Fruit fly (Drosophila melanogaster) whole organism, embryonic: Measurements from ENCODE around the gene AspRS-m.

Source experiments
- Antp ChIP-seq: fragments of 200-800 bp; sonication (Bioruptor generic); optimal IDR thresholded peaks from 3 replicates; lab custom pipeline; 2016; ENCODE audit warnings: missing biosample characterization, missing genetic modification characterization
- Atf-2 ChIP-seq: fragments of 200-800 bp; sonication (Bioruptor generic); optimal IDR thresholded peaks from 2 replicates; lab custom pipeline; 2016; ENCODE audit warnings: missing biosample characterization, missing genetic modification characterization
- B-H2 ChIP-seq: fragments of 200-800 bp; sonication (Bioruptor generic); optimal IDR thresholded peaks from 2 replicates; lab custom pipeline; 2018; ENCODE audit warnings: missing biosample characterization, mild to moderate bottlenecking, missing genetic modification characterization
- CG10209 ChIP-seq: fragments of 200-800 bp; sonication (Bioruptor generic); optimal IDR thresholded peaks from 3 replicates; lab custom pipeline; 2017; ENCODE audit warnings: missing biosample characterization, mild to moderate bottlenecking, missing genetic modification characterization, missing genetic modification reagents
- CG10274 ChIP-seq: fragments of 200-800 bp; sonication (Bioruptor generic); optimal IDR thresholded peaks from 3 replicates; lab custom pipeline; 2017; ENCODE audit warnings: missing biosample characterization, mild to moderate bottlenecking, missing genetic modification characterization
- CG11093 ChIP-seq: fragments of 200-800 bp; sonication (Bioruptor generic); IDR thresholded peaks from 3 replicates; pipeline ENCODE4 v1.3.6; 2022; ENCODE audit warnings: missing biosample characterization, missing genetic modification characterization
- CG11696 ChIP-seq: fragments of 200-800 bp; sonication (Bioruptor generic); IDR thresholded peaks from 2 replicates; pipeline ENCODE4 v1.3.6; 2022; ENCODE audit warnings: missing biosample characterization, missing genetic modification characterization
- CG12744 ChIP-seq: fragments of 200-800 bp; sonication (Bioruptor generic); optimal IDR thresholded peaks from 2 replicates; lab custom pipeline; 2016; ENCODE audit warnings: missing biosample characterization, missing genetic modification characterization
- CG13287 ChIP-seq: fragments of 200-800 bp; sonication (Bioruptor generic); IDR thresholded peaks from 2 replicates; pipeline ENCODE4 v1.3.6; 2022; ENCODE audit warnings: missing biosample characterization, missing genetic modification characterization; ENCODE audit not compliant: partially characterized antibody
- CG17568 ChIP-seq: fragments of 200-800 bp; sonication (Bioruptor generic); optimal IDR thresholded peaks from 2 replicates; lab custom pipeline; 2018; ENCODE audit warnings: missing biosample characterization, mild to moderate bottlenecking, missing genetic modification characterization, moderate library complexity
- CG2199 ChIP-seq: fragments of 200-800 bp; sonication (Bioruptor generic); IDR thresholded peaks from 3 replicates; pipeline ENCODE4 v1.3.6; 2022; ENCODE audit warnings: missing biosample characterization, missing genetic modification characterization
- CG3407 ChIP-seq: fragments of 200-800 bp; sonication (Bioruptor generic); optimal IDR thresholded peaks from 2 replicates; lab custom pipeline; 2018; ENCODE audit warnings: missing biosample characterization, mild to moderate bottlenecking, missing genetic modification characterization
- CG4282 ChIP-seq: fragments of 200-800 bp; sonication (Bioruptor generic); optimal IDR thresholded peaks from 2 replicates; lab custom pipeline; 2016; ENCODE audit warnings: missing biosample characterization, missing genetic modification characterization
- CG8290 ChIP-seq, 3 experiments: fragments of 200-800 bp; sonication (Bioruptor generic); optimal IDR thresholded peaks; 2 replicates each; lab custom pipeline; 2016 to 2019; ENCODE audit warnings: missing biosample characterization in 3 of 3, missing genetic modification characterization in 3 of 3, mild to moderate bottlenecking in 2 of 3, moderate library complexity in 1 of 3
- CTCF ChIP-seq: fragments of 200-800 bp; sonication (Bioruptor generic); optimal IDR thresholded peaks from 2 replicates; lab custom pipeline; 2017; ENCODE audit warnings: missing biosample characterization, mild to moderate bottlenecking, missing genetic modification characterization, moderate library complexity
- Drgx ChIP-seq: fragments of 200-800 bp; sonication (Bioruptor generic); IDR thresholded peaks from 2 replicates; pipeline ENCODE4 v1.3.6; 2022; ENCODE audit warnings: missing biosample characterization, missing genetic modification characterization
- E2f2 ChIP-seq: fragments of 200-800 bp; sonication (Bioruptor generic); IDR thresholded peaks from 2 replicates; pipeline ENCODE4 v1.3.6; 2022; ENCODE audit warnings: missing biosample characterization, missing genetic modification characterization
- HLH3B ChIP-seq: fragments of 200-800 bp; sonication (Bioruptor generic); IDR thresholded peaks from 2 replicates; pipeline ENCODE4 v1.3.6; 2022; ENCODE audit warnings: missing biosample characterization, missing genetic modification characterization
- Hey ChIP-seq: fragments of 200-800 bp; sonication (Bioruptor generic); optimal IDR thresholded peaks from 3 replicates; lab custom pipeline; 2018; ENCODE audit warnings: missing biosample characterization, mild to moderate bottlenecking, missing genetic modification characterization
- Med ChIP-seq: fragments of 200-800 bp; sonication (Bioruptor generic); peaks from one replicate; lab custom pipeline; 2016; ENCODE audit warnings: missing biosample characterization, missing genetic modification characterization, mild to moderate bottlenecking, inconsistent platforms, moderate library complexity
- Trl ChIP-seq, 3 experiments: fragments of >200 bp in 2 of 3; fragments of 200-800 bp in 1 of 3; sonication (Bioruptor generic) in 1 of 3; optimal IDR thresholded peaks; 2 replicates in 1 of 3; 3 replicates in 2 of 3; lab custom pipeline; 2016 to 2017; ENCODE audit warnings: missing biosample characterization in 1 of 3, missing genetic modification characterization in 1 of 3
- Vsx1 ChIP-seq: fragments of 200-800 bp; sonication (Bioruptor generic); optimal IDR thresholded peaks from 2 replicates; lab custom pipeline; 2017; ENCODE audit warnings: missing biosample characterization, mild to moderate bottlenecking, missing genetic modification characterization, missing genetic modification reagents
- ash1 ChIP-seq: fragments of 200-800 bp; sonication (Bioruptor generic); optimal IDR thresholded peaks from 2 replicates; lab custom pipeline; 2018; ENCODE audit warnings: missing biosample characterization, mild to moderate bottlenecking, missing genetic modification characterization
- bsh ChIP-seq, 2 experiments: fragments of 200-800 bp; sonication (Bioruptor generic); optimal IDR thresholded peaks; 2 replicates each; lab custom pipeline; 2017 to 2018; ENCODE audit warnings: mild to moderate bottlenecking in 2 of 2, missing biosample characterization in 2 of 2, missing genetic modification characterization in 2 of 2, moderate library complexity in 1 of 2
- cas ChIP-seq: fragments of 200-800 bp; sonication (Bioruptor generic); IDR thresholded peaks from 2 replicates; pipeline ENCODE4 v1.3.6; 2022; ENCODE audit warnings: missing biosample characterization, missing genetic modification characterization
- ci ChIP-seq: fragments of 200-800 bp; sonication (Bioruptor generic); IDR thresholded peaks from 3 replicates; pipeline ENCODE4 v1.3.6; 2022; ENCODE audit warnings: missing biosample characterization, missing genetic modification characterization
- dmrt99B ChIP-seq: fragments of 200-800 bp; sonication (Bioruptor generic); optimal IDR thresholded peaks from 2 replicates; lab custom pipeline; 2018; ENCODE audit warnings: missing biosample characterization, mild to moderate bottlenecking, missing genetic modification characterization, moderate library complexity
- en ChIP-seq: fragments of 200-800 bp; sonication (Bioruptor generic); optimal IDR thresholded peaks from 2 replicates; lab custom pipeline; 2016; ENCODE audit warnings: missing biosample characterization, missing genetic modification characterization
- exex ChIP-seq: fragments of 200-800 bp; sonication (Bioruptor generic); optimal IDR thresholded peaks from 4 replicates; lab custom pipeline; 2018; ENCODE audit warnings: missing biosample characterization, mild to moderate bottlenecking, missing genetic modification characterization, moderate library complexity
- fu2 ChIP-seq: fragments of 200-800 bp; sonication (Bioruptor generic); optimal IDR thresholded peaks from 2 replicates; lab custom pipeline; 2016; ENCODE audit warnings: missing biosample characterization, missing genetic modification characterization
- lab ChIP-seq: fragments of 200-800 bp; sonication (Bioruptor generic); optimal IDR thresholded peaks from 3 replicates; lab custom pipeline; 2017; ENCODE audit warnings: missing biosample characterization, missing genetic modification characterization, mild to moderate bottlenecking, moderate library complexity, missing genetic modification reagents
- mirr ChIP-seq: fragments of 200-800 bp; sonication (Bioruptor generic); optimal IDR thresholded peaks from 3 replicates; lab custom pipeline; 2018; ENCODE audit warnings: missing biosample characterization, mild to moderate bottlenecking, missing genetic modification characterization
- sd ChIP-seq: fragments of 200-800 bp; sonication (Bioruptor generic); optimal IDR thresholded peaks from 3 replicates; lab custom pipeline; 2018; ENCODE audit warnings: missing biosample characterization, mild to moderate bottlenecking, missing genetic modification characterization, moderate library complexity
- slbo ChIP-seq: fragments of 200-800 bp; sonication (Bioruptor generic); IDR thresholded peaks from 2 replicates; pipeline ENCODE4 v1.3.6; 2022; ENCODE audit warnings: missing biosample characterization, missing genetic modification characterization
- sob ChIP-seq: fragments of 200-800 bp; sonication (Bioruptor generic); IDR thresholded peaks from 2 replicates; pipeline ENCODE4 v1.3.6; 2022; ENCODE audit warnings: missing biosample characterization, missing genetic modification characterization
- tgo ChIP-seq: fragments of 200-800 bp; sonication (Bioruptor generic); IDR thresholded peaks from 3 replicates; pipeline ENCODE4 v1.3.6; 2022; ENCODE audit warnings: missing biosample characterization, missing genetic modification characterization
- tll ChIP-seq, 2 experiments: fragments of 200-800 bp in 1 of 2; fragments of >200 bp in 1 of 2; sonication (Bioruptor generic) in 1 of 2; optimal IDR thresholded peaks; 2 replicates each; lab custom pipeline; 2017 to 2019; ENCODE audit warnings: missing biosample characterization in 2 of 2, missing genetic modification characterization in 2 of 2, mild to moderate bottlenecking in 1 of 2, moderate library complexity in 1 of 2
- vvl ChIP-seq: fragments of 200-800 bp; sonication (Bioruptor generic); IDR thresholded peaks from 2 replicates; pipeline ENCODE4 v1.3.6; 2022; ENCODE audit warnings: missing biosample characterization, missing genetic modification characterization
- z ChIP-seq: fragments of 200-800 bp; sonication (Bioruptor generic); IDR thresholded peaks from 3 replicates; pipeline ENCODE4 v1.3.6; 2022; ENCODE audit warnings: missing biosample characterization, missing genetic modification characterization
- zen ChIP-seq: fragments of 200-800 bp; sonication (Bioruptor generic); optimal IDR thresholded peaks from 3 replicates; lab custom pipeline; 2018; ENCODE audit warnings: missing biosample characterization, mild to moderate bottlenecking, missing genetic modification characterization, moderate library complexity

Gene AspRS-m

DNA sequence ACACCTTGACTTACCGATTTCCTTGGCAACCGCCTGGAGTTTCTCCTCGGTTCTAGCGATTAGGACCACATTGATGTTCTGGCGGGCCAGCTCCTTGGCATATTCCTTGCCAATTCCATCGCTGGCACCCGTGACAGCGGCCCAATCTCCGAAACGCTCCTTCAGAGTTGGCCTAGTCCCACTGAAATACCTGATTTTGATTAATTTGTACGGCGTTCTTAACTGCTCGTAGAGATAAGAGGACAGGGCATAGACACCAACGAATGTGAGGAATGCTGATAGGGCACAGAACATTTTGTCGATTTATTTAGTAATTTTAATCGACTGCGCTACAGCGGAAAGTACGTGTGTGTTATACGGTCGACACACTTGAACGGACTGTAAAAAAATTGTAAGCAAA is 34.2 kb downstream of the AspRS-m start, which contains the start of gene CG6012 (continued):
- TF ChIP-seq sd (tag; lab: Kevin White, UChicago): peak; percentile 89
- no peak for TF ChIP-seq Drgx (GFP tag; lab: Robert Waterston, UW)
- TF ChIP-seq fu2 (GFP tag; lab: Kevin White, UChicago): no peak
- TF ChIP-seq Trl (optimal IDR thresholded peaks at IDR 0.05; lab: Kevin White, UChicago): no peak
- TF ChIP-seq Trl (GFP tag; optimal IDR thresholded peaks at IDR 0.05; lab: Kevin White, UChicago): no peak
- TF ChIP-seq Antp (GFP tag; lab: Kevin White, UChicago): no peak
- TF ChIP-seq bsh (GFP tag; optimal IDR thresholded peaks at IDR 0.05; lab: Kevin White, UChicago): no peak
- no peak for TF ChIP-seq Atf-2
- TF ChIP-seq B-H2: no peak
- no peak for TF ChIP-seq sob (GFP tag; lab: Robert Waterston, UW)
- peak; percentile 58 for TF ChIP-seq Med
- TF ChIP-seq CG3407 (GFP tag; lab: Kevin White, UChicago): no peak
- no peak for TF ChIP-seq CG11093
- no peak for TF ChIP-seq ash1 (GFP tag; lab: Kevin White, UChicago)
- TF ChIP-seq E2f2 (GFP tag; lab: Robert Waterston, UW): no peak
- TF ChIP-seq HLH3B (GFP tag; lab: Robert Waterston, UW): no peak
- peak; percentile 86 for TF ChIP-seq mirr (GFP tag; lab: Kevin White, UChicago)
- no peak for TF ChIP-seq Hey (tag; lab: Kevin White, UChicago)
- TF ChIP-seq dmrt99B (tag; lab: Kevin White, UChicago): no peak
- TF ChIP-seq CG10209: no peak
- no peak for TF ChIP-seq tll (GFP tag; optimal IDR thresholded peaks at IDR 0.05; lab: Kevin White, UChicago)
- no peak for TF ChIP-seq tgo (GFP tag; lab: Robert Waterston, UW)
- no peak for TF ChIP-seq CG2199 (GFP tag; lab: Robert Waterston, UW)
- TF ChIP-seq cas (GFP tag; lab: Robert Waterston, UW): no peak
- TF ChIP-seq CG10274 (GFP tag; lab: Kevin White, UChicago): peak; percentile 25
- no peak for TF ChIP-seq CG11696 (GFP tag; lab: Robert Waterston, UW)
- no peak for TF ChIP-seq CG12744 (GFP tag; lab: Kevin White, UChicago)
- TF ChIP-seq en (GFP tag; lab: Kevin White, UChicago): no peak
- peak; percentile 25 for TF ChIP-seq lab (GFP tag; lab: Kevin White, UChicago)

dm6 chr2L:16862526-16862925 is 35.6 kb downstream of the AspRS-m start:
- TF ChIP-seq exex (tag; lab: Kevin White, UChicago): peak; percentile 75
- peak; percentile 35; the same call in 1 of the 2 replicates for TF ChIP-seq vvl (GFP tag; lab: Robert Waterston, UW)
- peak; percentile 11 for TF ChIP-seq zen (tag; lab: Kevin White, UChicago)
- peak; percentile 47 for TF ChIP-seq Med
- TF ChIP-seq CTCF: peak; percentile 5
- TF ChIP-seq Vsx1 (GFP tag; lab: Kevin White, UChicago): peak; percentile 37
- TF ChIP-seq slbo (GFP tag; lab: Robert Waterston, UW): no peak
- TF ChIP-seq z (GFP tag; lab: Robert Waterston, UW): no peak
- TF ChIP-seq CG8290 (GFP tag; optimal IDR thresholded peaks at IDR 0.05; lab: Kevin White, UChicago): no peak
- TF ChIP-seq CG8290 (tag; optimal IDR thresholded peaks at IDR 0.05; lab: Kevin White, UChicago): peak in 1 of 2 experiments; percentile 14
- no peak for TF ChIP-seq CG4282 (GFP tag; lab: Kevin White, UChicago)
- TF ChIP-seq ci: 0 out of 3 replicates have a peak, but pooled peaks have one; percentile 22
- TF ChIP-seq CG13287: peak; percentile 16; the same call in 1 of the 2 replicates
- TF ChIP-seq CG17568 (GFP tag; lab: Kevin White, UChicago): no peak
